Worm (Caenorhabditis elegans) whole organism, mixed stage, embryonic: ENCODE data around the gene C16B8.3.

ENCODE experiments used
- M03D4.4 ChIP-seq: sonication (generic microtip); optimal IDR thresholded peaks from 2 replicates; lab custom pipeline; 2017; ENCODE audit warnings: mild to moderate bottlenecking, missing genetic modification characterization, missing compliant biosample characterization
- bed-3 ChIP-seq: fragments of 200-800 bp; sonication (Bioruptor generic); optimal IDR thresholded peaks from 3 replicates; lab custom pipeline; 2018; ENCODE audit warnings: mild to moderate bottlenecking, missing genetic modification characterization, moderate library complexity, missing compliant biosample characterization
- blmp-1 ChIP-seq: fragments of 150-350 bp; optimal IDR thresholded peaks from 2 replicates; lab custom pipeline; 2014; ENCODE audit warnings: missing biosample characterization, missing genetic modification characterization
- ceh-39 ChIP-seq: fragments of 150-350 bp; optimal IDR thresholded peaks from 2 replicates; lab custom pipeline; 2014; ENCODE audit warnings: missing biosample characterization, missing genetic modification characterization
- ceh-43 ChIP-seq: fragments of 200-800 bp; sonication (Bioruptor generic); optimal IDR thresholded peaks from 2 replicates; lab custom pipeline; 2018; ENCODE audit warnings: mild to moderate bottlenecking, missing genetic modification characterization, moderate library complexity, missing compliant biosample characterization
- ceh-83 ChIP-seq: fragments of 200-800 bp; sonication (Bioruptor generic); optimal IDR thresholded peaks from 2 replicates; lab custom pipeline; 2018; ENCODE audit warnings: mild to moderate bottlenecking, missing genetic modification characterization, missing compliant biosample characterization
- cnd-1 ChIP-seq: fragments of 200-800 bp; sonication (Bioruptor generic); optimal IDR thresholded peaks from 2 replicates; lab custom pipeline; 2018; ENCODE audit warnings: mild to moderate bottlenecking, missing genetic modification characterization, missing compliant biosample characterization
- drap-1 ChIP-seq: fragments of 200-800 bp; sonication (Bioruptor generic); optimal IDR thresholded peaks from 3 replicates; lab custom pipeline; 2018; ENCODE audit warnings: mild to moderate bottlenecking, missing genetic modification characterization, missing compliant biosample characterization
- elt-1 ChIP-seq: sonication (generic microtip); optimal IDR thresholded peaks from 2 replicates; lab custom pipeline; 2017; ENCODE audit warnings: missing genetic modification characterization, mild to moderate bottlenecking, missing compliant biosample characterization, antibody characterized with exemption, moderate library complexity, borderline replicate concordance; ENCODE audit not compliant: insufficient read depth
- elt-3 ChIP-seq: fragments of 150-350 bp; optimal IDR thresholded peaks from 2 replicates; lab custom pipeline; 2014; ENCODE audit warnings: missing biosample characterization, missing genetic modification characterization
- flh-1 ChIP-seq: fragments of 200-800 bp; sonication (Bioruptor generic); optimal IDR thresholded peaks from 2 replicates; lab custom pipeline; 2018; ENCODE audit warnings: mild to moderate bottlenecking, missing genetic modification characterization, moderate library complexity, missing compliant biosample characterization
- hlh-1 ChIP-seq: fragments of 150-350 bp; optimal IDR thresholded peaks from 2 replicates; lab custom pipeline; 2014; ENCODE audit warnings: missing biosample characterization, missing genetic modification reagents, missing genetic modification characterization
- lin-13 ChIP-seq: fragments of 150-350 bp; optimal IDR thresholded peaks from 2 replicates; lab custom pipeline; 2014; ENCODE audit warnings: missing biosample characterization, missing genetic modification characterization
- lin-32 ChIP-seq: fragments of 200-800 bp; sonication (Bioruptor generic); optimal IDR thresholded peaks from 2 replicates; lab custom pipeline; 2018; ENCODE audit warnings: mild to moderate bottlenecking, missing genetic modification characterization, missing compliant biosample characterization
- lsy-2 ChIP-seq: fragments of 150-350 bp; optimal IDR thresholded peaks from 2 replicates; lab custom pipeline; 2014; ENCODE audit warnings: missing biosample characterization, missing genetic modification characterization
- mab-5 ChIP-seq: fragments of 150-350 bp; optimal IDR thresholded peaks from 2 replicates; lab custom pipeline; 2014; ENCODE audit warnings: missing biosample characterization, missing genetic modification characterization
- mls-2 ChIP-seq: sonication (generic microtip); optimal IDR thresholded peaks from 2 replicates; lab custom pipeline; 2016; ENCODE audit warnings: mild to moderate bottlenecking, missing genetic modification characterization, moderate library complexity, missing compliant biosample characterization
- nhr-12 ChIP-seq: fragments of 150-350 bp; optimal IDR thresholded peaks from 2 replicates; lab custom pipeline; 2014; ENCODE audit warnings: missing biosample characterization, missing genetic modification characterization
- nhr-2 ChIP-seq: fragments of 150-350 bp; optimal IDR thresholded peaks from 2 replicates; lab custom pipeline; 2014; ENCODE audit warnings: missing biosample characterization, missing genetic modification characterization
- nhr-237 ChIP-seq: fragments of 150-350 bp; optimal IDR thresholded peaks from 2 replicates; lab custom pipeline; 2014; ENCODE audit warnings: missing biosample characterization, missing genetic modification characterization
- nhr-28 ChIP-seq: fragments of 150-350 bp; optimal IDR thresholded peaks from 2 replicates; lab custom pipeline; 2014; ENCODE audit warnings: missing biosample characterization, missing genetic modification characterization
- nhr-76 ChIP-seq: sonication (generic microtip); optimal IDR thresholded peaks from 2 replicates; lab custom pipeline; 2017; ENCODE audit warnings: missing biosample characterization, missing genetic modification characterization
- pha-4 ChIP-seq: fragments of 150-350 bp; optimal IDR thresholded peaks from 2 replicates; lab custom pipeline; 2018; ENCODE audit warnings: missing biosample characterization, missing genetic modification reagents, missing genetic modification characterization
- sem-2 ChIP-seq: fragments of 200-800 bp; sonication (Bioruptor generic); optimal IDR thresholded peaks from 2 replicates; lab custom pipeline; 2018; ENCODE audit warnings: mild to moderate bottlenecking, missing genetic modification characterization, missing compliant biosample characterization
- snpc-4 ChIP-seq: fragments of 150-350 bp; optimal IDR thresholded peaks from 2 replicates; lab custom pipeline; 2014; ENCODE audit warnings: missing biosample characterization, missing genetic modification characterization
- sptf-1 ChIP-seq: sonication (generic microtip); optimal IDR thresholded peaks from 2 replicates; lab custom pipeline; 2017; ENCODE audit warnings: mild to moderate bottlenecking, missing genetic modification characterization, moderate library complexity, missing compliant biosample characterization
- tbx-8 ChIP-seq: fragments of 200-800 bp; sonication (Bioruptor generic); optimal IDR thresholded peaks from 2 replicates; lab custom pipeline; 2018; ENCODE audit warnings: mild to moderate bottlenecking, missing genetic modification characterization, moderate library complexity, missing compliant biosample characterization
- unc-120 ChIP-seq: sonication (generic microtip); optimal IDR thresholded peaks from 2 replicates; lab custom pipeline; 2017; ENCODE audit warnings: missing genetic modification characterization, missing compliant biosample characterization; ENCODE audit not compliant: poor library complexity, severe bottlenecking
- unc-39 ChIP-seq: fragments of 150-350 bp; optimal IDR thresholded peaks from 2 replicates; lab custom pipeline; 2014; ENCODE audit warnings: missing biosample characterization, missing genetic modification characterization
- unc-62 ChIP-seq: fragments of 150-350 bp; optimal IDR thresholded peaks from 2 replicates; lab custom pipeline; 2014; ENCODE audit warnings: missing biosample characterization, missing genetic modification reagents, missing genetic modification characterization
- zip-8 ChIP-seq: fragments of 150-350 bp; optimal IDR thresholded peaks from 2 replicates; lab custom pipeline; 2014; ENCODE audit warnings: missing biosample characterization, missing genetic modification characterization
- ztf-11 ChIP-seq: fragments of 150-350 bp; optimal IDR thresholded peaks from 2 replicates; lab custom pipeline; 2014; ENCODE audit warnings: missing biosample characterization, missing genetic modification characterization

Gene C16B8.3

DNA sequence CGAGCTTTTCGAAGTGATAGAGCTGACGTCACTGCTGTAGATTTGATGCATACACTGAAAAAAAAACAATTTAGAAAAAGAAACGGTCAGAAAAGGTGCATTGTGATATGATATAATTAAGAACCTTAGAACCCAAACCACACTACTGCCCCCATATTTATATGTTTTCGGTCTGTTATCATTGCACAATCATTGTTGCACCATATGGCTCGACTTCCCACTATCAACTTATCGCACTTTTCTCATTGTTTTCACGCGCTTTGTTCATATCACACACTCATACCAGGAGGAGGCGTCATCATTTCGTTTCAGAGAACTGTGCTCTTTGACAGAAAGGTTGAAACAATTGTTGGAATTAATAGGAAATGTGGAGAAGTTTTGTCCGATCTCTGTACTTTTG lies 40.5 kb upstream of the C16B8.3 start:
- TF ChIP-seq ceh-43 (GFP tag; lab: Kevin White, UChicago): no peak
- no peak for TF ChIP-seq lin-13 (tag; lab: Kevin White, UChicago)
- no peak for TF ChIP-seq sptf-1 (tag; lab: Kevin White, UChicago)
- TF ChIP-seq zip-8 (tag; lab: Kevin White, UChicago): no peak
- no peak for TF ChIP-seq drap-1 (GFP tag; lab: Kevin White, UChicago)
- TF ChIP-seq elt-1: no peak
- TF ChIP-seq sem-2: no peak
- no peak for TF ChIP-seq mls-2 (tag; lab: Kevin White, UChicago)
- no peak for TF ChIP-seq flh-1

DNA sequence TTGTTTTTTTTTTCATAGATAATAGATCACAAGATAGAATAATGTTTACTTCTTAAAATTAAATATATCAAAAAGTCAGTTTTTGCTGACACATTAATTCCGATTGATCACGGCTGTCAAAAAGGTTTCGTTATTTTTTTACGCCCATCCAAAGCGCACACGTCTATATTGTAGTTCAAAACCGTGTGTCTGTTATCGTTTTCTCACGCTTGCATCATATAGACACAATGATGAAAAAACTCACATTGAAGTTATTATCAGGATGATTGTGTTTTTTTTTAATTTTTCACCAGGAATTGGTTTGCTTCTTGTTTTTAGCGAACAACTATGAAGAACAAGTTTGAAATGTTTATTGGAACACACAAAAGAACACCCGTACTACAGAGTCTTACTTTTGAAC lies 39.3 kb upstream of the C16B8.3 start:
- no peak for TF ChIP-seq sem-2
- TF ChIP-seq ztf-11: no peak
- TF ChIP-seq nhr-237 (tag; lab: Kevin White, UChicago): no peak
- TF ChIP-seq lsy-2 (tag; lab: Kevin White, UChicago): no peak
- no peak for TF ChIP-seq drap-1 (GFP tag; lab: Kevin White, UChicago)
- no peak for TF ChIP-seq nhr-76 (tag; lab: Kevin White, UChicago)
- TF ChIP-seq ceh-83 (GFP tag; lab: Kevin White, UChicago): no peak
- no peak for TF ChIP-seq unc-120 (tag; lab: Kevin White, UChicago)
- TF ChIP-seq blmp-1 (tag; lab: Kevin White, UChicago): no peak
- TF ChIP-seq elt-1: no peak
- no peak for TF ChIP-seq ceh-43 (GFP tag; lab: Kevin White, UChicago)
- no peak for TF ChIP-seq unc-62 (GFP tag; lab: Kevin White, UChicago)
- no peak for TF ChIP-seq snpc-4 (tag; lab: Kevin White, UChicago)
- TF ChIP-seq mab-5 (tag; lab: Kevin White, UChicago): no peak
- TF ChIP-seq mls-2 (tag; lab: Kevin White, UChicago): no peak
- no peak for TF ChIP-seq tbx-8 (GFP tag; lab: Kevin White, UChicago)
- TF ChIP-seq ceh-39 (tag; lab: Kevin White, UChicago): no peak
- no peak for TF ChIP-seq lin-13 (tag; lab: Kevin White, UChicago)
- TF ChIP-seq zip-8 (tag; lab: Kevin White, UChicago): no peak

- no peak for TF ChIP-seq unc-62 (GFP tag; lab: Kevin White, UChicago)
- no peak for TF ChIP-seq unc-39
- TF ChIP-seq, all 35 proteins: peak for 0
Measured at ce11 chrX:4006966-4007365, 38.5 kb upstream of the C16B8.3 start.

DNA sequence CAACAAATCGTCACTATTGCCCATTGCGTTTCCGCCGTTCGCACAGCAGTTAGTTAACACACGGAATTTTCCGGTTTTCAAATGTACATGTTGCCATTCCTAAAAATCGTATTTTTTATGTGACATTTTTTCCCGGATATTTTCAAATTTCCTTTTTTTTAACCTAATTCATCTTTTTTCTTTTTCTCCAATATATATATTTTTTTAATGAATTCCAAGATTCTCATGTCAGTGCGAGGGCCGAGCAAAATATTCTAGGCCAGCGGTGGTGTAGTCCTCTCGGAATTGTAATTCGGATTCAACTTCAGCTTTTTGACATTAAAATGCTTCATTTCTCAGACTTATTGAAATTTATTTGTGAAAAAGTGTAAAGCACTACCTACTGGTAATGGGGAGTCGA lies 36.6 kb upstream of the C16B8.3 start, which contains the start of gene R02E12.4:
Gene R02E12.4 (plus strand): TSS at position 301 of the 400 bp plus-strand sequence.
- TF ChIP-seq hlh-1 (tag; lab: Kevin White, UChicago) (no peak), pha-4 (no peak), cnd-1 (no peak), unc-120 (tag; lab: Kevin White, UChicago) (no peak), sem-2 (no peak), mab-5 (tag; lab: Kevin White, UChicago) (no peak), flh-1 (no peak), mls-2 (tag; lab: Kevin White, UChicago) (no peak), lin-32 (GFP tag; lab: Kevin White, UChicago) (no peak), nhr-12 (no peak), blmp-1 (tag; lab: Kevin White, UChicago) (no peak), lsy-2 (tag; lab: Kevin White, UChicago) (no peak), nhr-76 (tag; lab: Kevin White, UChicago) (no peak), nhr-237 (tag; lab: Kevin White, UChicago) (no peak), nhr-2 (no peak), sptf-1 (tag; lab: Kevin White, UChicago) (no peak), ceh-39 (tag; lab: Kevin White, UChicago) (no peak)

DNA sequence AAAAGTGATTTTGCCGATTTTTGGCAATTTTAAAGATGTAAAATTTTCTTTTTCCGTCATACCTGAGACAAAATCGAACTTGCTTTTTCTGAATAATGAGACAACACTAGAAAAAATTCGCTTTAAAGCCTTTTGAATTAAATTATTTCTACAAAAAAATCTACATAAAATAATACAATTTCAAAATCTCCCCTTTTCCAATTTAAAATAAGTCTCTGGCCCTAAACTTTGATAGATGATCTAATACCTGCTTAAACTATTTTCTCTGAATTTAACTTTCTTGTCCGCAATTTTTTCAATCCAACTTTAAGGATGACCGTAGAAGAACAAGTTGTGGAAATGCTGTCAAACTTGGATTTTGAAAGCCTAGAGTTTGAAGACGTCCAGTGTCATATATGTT lies 34.8 kb upstream of the C16B8.3 start, which contains the start of gene R02E12.12:
Gene R02E12.12 (plus strand): TSS at position 301 of the 400 bp plus-strand sequence.
- TF ChIP-seq pha-4 (no peak), mab-5 (tag; lab: Kevin White, UChicago) (no peak), drap-1 (GFP tag; lab: Kevin White, UChicago) (no peak), nhr-76 (tag; lab: Kevin White, UChicago) (no peak), cnd-1 (no peak), lin-32 (GFP tag; lab: Kevin White, UChicago) (no peak)
- TF ChIP-seq, all 35 proteins: peak for 0

ce11 chrX:3997040-3997439 lies 28.6 kb upstream of the C16B8.3 start, which contains the start of gene R02E12.5:
Gene R02E12.5 (plus strand): TSS chrX:3997340.
- TF ChIP-seq nhr-12 (no peak), nhr-2 (no peak), elt-3 (tag; lab: Kevin White, UChicago) (no peak), lin-32 (GFP tag; lab: Kevin White, UChicago) (no peak), ceh-83 (GFP tag; lab: Kevin White, UChicago) (no peak), mab-5 (tag; lab: Kevin White, UChicago) (no peak), ceh-43 (GFP tag; lab: Kevin White, UChicago) (no peak), bed-3 (GFP tag; lab: Kevin White, UChicago) (no peak), nhr-76 (tag; lab: Kevin White, UChicago) (no peak), lin-13 (tag; lab: Kevin White, UChicago) (no peak), cnd-1 (no peak), mls-2 (tag; lab: Kevin White, UChicago) (no peak), nhr-28 (tag; lab: Kevin White, UChicago) (no peak), ztf-11 (no peak), M03D4.4 (tag; lab: Kevin White, UChicago) (no peak), unc-39 (no peak), tbx-8 (GFP tag; lab: Kevin White, UChicago) (no peak), zip-8 (tag; lab: Kevin White, UChicago) (no peak), sptf-1 (tag; lab: Kevin White, UChicago) (no peak)
